Fruit fly (Drosophila melanogaster) whole organism, prepupa: ENCODE measurements around the gene dmrt99B.

Experiments used
- CG10631 ChIP-seq: fragments of 200-800 bp; sonication (Bioruptor generic); optimal IDR thresholded peaks from 2 replicates; lab custom pipeline; 2016; ENCODE audit warnings: missing biosample characterization, missing genetic modification characterization
- CG10669 ChIP-seq: fragments of 200-800 bp; sonication (Bioruptor generic); optimal IDR thresholded peaks from 3 replicates; lab custom pipeline; 2018; ENCODE audit warnings: missing biosample characterization, mild to moderate bottlenecking, missing genetic modification characterization, moderate library complexity
- CG11294 ChIP-seq: fragments of 200-800 bp; sonication (Bioruptor generic); IDR thresholded peaks from 2 replicates; pipeline ENCODE4 v1.3.6; 2022; ENCODE audit warnings: missing biosample characterization, missing genetic modification characterization
- CG11762 ChIP-seq: fragments of 200-800 bp; sonication (Bioruptor generic); optimal IDR thresholded peaks from 3 replicates; lab custom pipeline; 2016; ENCODE audit warnings: missing biosample characterization, missing genetic modification characterization; ENCODE audit not compliant: insufficient read depth
- CG15336 ChIP-seq: fragments of 200-800 bp; sonication (Bioruptor generic); IDR thresholded peaks from 2 replicates; pipeline ENCODE4 v1.3.6; 2022; ENCODE audit warnings: missing biosample characterization, missing genetic modification characterization
- CG1621 ChIP-seq: fragments of 200-800 bp; sonication (Bioruptor generic); optimal IDR thresholded peaks from 3 replicates; lab custom pipeline; 2018; ENCODE audit warnings: missing biosample characterization, mild to moderate bottlenecking, missing genetic modification characterization
- CG16779 ChIP-seq: fragments of 200-800 bp; sonication (Bioruptor generic); optimal IDR thresholded peaks from 3 replicates; lab custom pipeline; 2017; ENCODE audit warnings: missing biosample characterization, mild to moderate bottlenecking, missing genetic modification characterization
- CG3032 ChIP-seq: fragments of 200-800 bp; optimal IDR thresholded peaks from 2 replicates; lab custom pipeline; 2019; ENCODE audit warnings: missing biosample characterization, mild to moderate bottlenecking, missing genetic modification characterization, moderate library complexity
- CG32006 ChIP-seq: fragments of 200-800 bp; sonication (Bioruptor generic); optimal IDR thresholded peaks from 3 replicates; lab custom pipeline; 2017; ENCODE audit warnings: missing biosample characterization, mild to moderate bottlenecking, missing genetic modification characterization
- CG34406 ChIP-seq: fragments of 200-800 bp; sonication (Bioruptor generic); optimal IDR thresholded peaks from 3 replicates; lab custom pipeline; 2016; ENCODE audit warnings: missing biosample characterization, missing genetic modification characterization
- CG3919 ChIP-seq: fragments of 200-800 bp; sonication (Bioruptor generic); optimal IDR thresholded peaks from 3 replicates; lab custom pipeline; 2016; ENCODE audit warnings: missing biosample characterization, missing genetic modification characterization
- CG4318 ChIP-seq: fragments of 200-800 bp; sonication (Bioruptor generic); optimal IDR thresholded peaks from 3 replicates; lab custom pipeline; 2017; ENCODE audit warnings: missing biosample characterization, mild to moderate bottlenecking, missing genetic modification characterization
- CG6163 ChIP-seq: fragments of 200-800 bp; sonication (Bioruptor generic); IDR thresholded peaks from 3 replicates; pipeline ENCODE4 v1.3.6; 2022; ENCODE audit warnings: missing biosample characterization, missing genetic modification characterization
- CG6276 ChIP-seq: fragments of 200-800 bp; sonication (Bioruptor generic); optimal IDR thresholded peaks from 2 replicates; lab custom pipeline; 2017; ENCODE audit warnings: missing biosample characterization, mild to moderate bottlenecking, missing genetic modification characterization
- CG6792 ChIP-seq: fragments of 200-800 bp; sonication (Bioruptor generic); optimal IDR thresholded peaks from 3 replicates; lab custom pipeline; 2016; ENCODE audit warnings: missing biosample characterization, missing genetic modification characterization
- CG6854 ChIP-seq: fragments of 200-800 bp; sonication (Bioruptor generic); optimal IDR thresholded peaks from 2 replicates; lab custom pipeline; 2017; ENCODE audit warnings: missing biosample characterization, mild to moderate bottlenecking, missing genetic modification characterization
- CG8119 ChIP-seq: fragments of 200-800 bp; sonication (Bioruptor generic); IDR thresholded peaks from 3 replicates; pipeline ENCODE4 v1.3.6; 2022; ENCODE audit warnings: missing biosample characterization, missing genetic modification characterization
- CG8632 ChIP-seq: fragments of 200-800 bp; sonication (Bioruptor generic); optimal IDR thresholded peaks from 3 replicates; lab custom pipeline; 2016; ENCODE audit warnings: missing biosample characterization, missing genetic modification characterization
- Eip75B ChIP-seq: fragments of 200-800 bp; sonication (Bioruptor generic); optimal IDR thresholded peaks from 3 replicates; lab custom pipeline; 2016; ENCODE audit warnings: missing biosample characterization, missing genetic modification characterization
- Eip78C ChIP-seq: fragments of 200-800 bp; sonication (Bioruptor generic); peaks from one replicate; lab custom pipeline; 2016; ENCODE audit warnings: missing biosample characterization, missing genetic modification characterization
- Eip93F ChIP-seq: fragments of 200-800 bp; sonication (Bioruptor generic); optimal IDR thresholded peaks from 2 replicates; lab custom pipeline; 2016; ENCODE audit warnings: missing biosample characterization, mild to moderate bottlenecking, missing genetic modification characterization
- Ets96B ChIP-seq: fragments of 200-800 bp; optimal IDR thresholded peaks from 2 replicates; lab custom pipeline; 2019; ENCODE audit warnings: missing biosample characterization, mild to moderate bottlenecking, missing genetic modification characterization, moderate library complexity
- Gug ChIP-seq: fragments of 200-800 bp; sonication (Bioruptor generic); IDR thresholded peaks from 2 replicates; pipeline ENCODE4 v1.3.6; 2022; ENCODE audit warnings: missing biosample characterization, missing genetic modification characterization
- Hr38 ChIP-seq: sonication (Bioruptor generic); optimal IDR thresholded peaks from 2 replicates; lab custom pipeline; 2016; ENCODE audit warnings: missing biosample characterization, missing genetic modification characterization
- Hr39 ChIP-seq: fragments of 200-800 bp; sonication (Bioruptor generic); optimal IDR thresholded peaks from 2 replicates; lab custom pipeline; 2016; ENCODE audit warnings: missing biosample characterization, missing genetic modification characterization
- Hr4 ChIP-seq: fragments of 200-800 bp; sonication (Bioruptor generic); optimal IDR thresholded peaks from 3 replicates; lab custom pipeline; 2016; ENCODE audit warnings: missing biosample characterization, missing genetic modification characterization
- Lpt ChIP-seq: fragments of 200-800 bp; sonication (Bioruptor generic); optimal IDR thresholded peaks from 3 replicates; lab custom pipeline; 2016; ENCODE audit warnings: missing biosample characterization, missing genetic modification characterization
- OdsH ChIP-seq: fragments of 200-800 bp; sonication (Bioruptor generic); optimal IDR thresholded peaks from 3 replicates; lab custom pipeline; 2016; ENCODE audit warnings: missing biosample characterization, missing genetic modification characterization
- Smox ChIP-seq: fragments of 200-800 bp; sonication (Bioruptor generic); optimal IDR thresholded peaks from 3 replicates; lab custom pipeline; 2016; ENCODE audit warnings: missing biosample characterization, missing genetic modification characterization
- Sox15 ChIP-seq: fragments of 200-800 bp; sonication (Bioruptor generic); optimal IDR thresholded peaks from 3 replicates; lab custom pipeline; 2016; ENCODE audit warnings: missing biosample characterization, missing genetic modification characterization
- achi ChIP-seq: fragments of 200-800 bp; sonication (Bioruptor generic); optimal IDR thresholded peaks from 3 replicates; lab custom pipeline; 2016; ENCODE audit warnings: missing biosample characterization, missing genetic modification characterization
- acj6 ChIP-seq: fragments of 200-800 bp; sonication (Bioruptor generic); optimal IDR thresholded peaks from 3 replicates; lab custom pipeline; 2016; ENCODE audit warnings: missing biosample characterization, missing genetic modification characterization
- dac ChIP-seq: fragments of 200-800 bp; sonication (Bioruptor generic); optimal IDR thresholded peaks from 2 replicates; lab custom pipeline; 2017; ENCODE audit warnings: missing biosample characterization, mild to moderate bottlenecking, missing genetic modification characterization
- dsx ChIP-seq: fragments of 200-800 bp; optimal IDR thresholded peaks from 3 replicates; lab custom pipeline; 2019; ENCODE audit warnings: missing biosample characterization, mild to moderate bottlenecking, missing genetic modification characterization, moderate library complexity; ENCODE audit not compliant: poor library complexity, severe bottlenecking
- eg ChIP-seq: fragments of 200-800 bp; sonication (Bioruptor generic); IDR thresholded peaks from 3 replicates; pipeline ENCODE4 v1.3.6; 2022; ENCODE audit warnings: missing biosample characterization, missing genetic modification characterization
- fd59A ChIP-seq: fragments of 200-800 bp; sonication (Bioruptor generic); optimal IDR thresholded peaks from 2 replicates; lab custom pipeline; 2017; ENCODE audit warnings: missing biosample characterization, mild to moderate bottlenecking, missing genetic modification characterization, missing genetic modification reagents
- fd85E ChIP-seq: fragments of 200-800 bp; sonication (Bioruptor generic); optimal IDR thresholded peaks from 3 replicates; lab custom pipeline; 2016; ENCODE audit warnings: missing biosample characterization, missing genetic modification characterization
- fkh ChIP-seq: fragments of 200-800 bp; sonication (Bioruptor generic); optimal IDR thresholded peaks from 3 replicates; lab custom pipeline; 2017; ENCODE audit warnings: missing biosample characterization, mild to moderate bottlenecking, missing genetic modification characterization, moderate library complexity
- lz ChIP-seq: fragments of 200-800 bp; sonication (Bioruptor generic); optimal IDR thresholded peaks from 3 replicates; lab custom pipeline; 2016; ENCODE audit warnings: missing biosample characterization, missing genetic modification characterization
- salr ChIP-seq, 2 experiments: fragments of 200-800 bp; sonication (Bioruptor generic); optimal IDR thresholded peaks; 3 replicates each; lab custom pipeline; 2016 to 2018; ENCODE audit warnings: missing biosample characterization in 2 of 2, missing genetic modification characterization in 2 of 2, mild to moderate bottlenecking in 1 of 2
- spab ChIP-seq: fragments of 200-800 bp; sonication (Bioruptor generic); optimal IDR thresholded peaks from 2 replicates; lab custom pipeline; 2017; ENCODE audit warnings: missing biosample characterization, mild to moderate bottlenecking, missing genetic modification characterization, missing genetic modification reagents
- svp ChIP-seq: fragments of 200-800 bp; sonication (Bioruptor generic); peaks from one replicate; lab custom pipeline; 2016; ENCODE audit warnings: missing biosample characterization, missing genetic modification characterization
- topi ChIP-seq: fragments of 200-800 bp; sonication (Bioruptor generic); optimal IDR thresholded peaks from 3 replicates; lab custom pipeline; 2016; ENCODE audit warnings: missing biosample characterization, missing genetic modification characterization
- vri ChIP-seq: fragments of 200-800 bp; sonication (Bioruptor generic); optimal IDR thresholded peaks from 3 replicates; lab custom pipeline; 2016; ENCODE audit warnings: missing biosample characterization, mild to moderate bottlenecking, missing genetic modification characterization

dmrt99B gene

dm6 chr3R:29716782-29717317, 24.5 kb downstream of the dmrt99B start, which contains the start of gene Obp99b (continued):
- TF ChIP-seq Smox (GFP tag; lab: Kevin White, UChicago) (peak; percentile 39), CG11762 (GFP tag; lab: Kevin White, UChicago) (peak; percentile 37), CG1621 (tag; lab: Kevin White, UChicago) (peak; percentile 68), spab (GFP tag; lab: Kevin White, UChicago) (peak; percentile 53), Hr39 (GFP tag; lab: Kevin White, UChicago) (peak; percentile 53), Hr4 (GFP tag; lab: Kevin White, UChicago) (peak; percentile 74), vri (GFP tag; lab: Kevin White, UChicago) (peak; percentile 53), CG3032 (tag; lab: Kevin White, UChicago) (peak; percentile 55), CG11294 (GFP tag; lab: Robert Waterston, UW) (peak; percentile 48; the same call in 1 of the 2 replicates), salr (GFP tag; optimal IDR thresholded peaks at IDR 0.05; lab: Kevin White, UChicago) (peak in 1 of 2 experiments; percentile 74), Hr38 (GFP tag; lab: Kevin White, UChicago) (no peak), fd85E (GFP tag; lab: Kevin White, UChicago) (no peak), CG34406 (peak; percentile 45), achi (peak; percentile 67), CG8632 (peak; percentile 39), Ets96B (peak; percentile 50), dac (peak; percentile 86)

- TF ChIP-seq CG15336, result peak; percentile 63
- peak; percentile 6 for TF ChIP-seq topi (GFP tag; lab: Kevin White, UChicago)
- peak; percentile 33; the same call in 1 of the 2 replicates for TF ChIP-seq CG11294 (GFP tag; lab: Robert Waterston, UW)
- peak; percentile 55 for TF ChIP-seq CG4318 (GFP tag; lab: Kevin White, UChicago)
- TF ChIP-seq dac, result peak; percentile 27
- TF ChIP-seq Sox15 (GFP tag; lab: Kevin White, UChicago), result no peak
- peak; percentile 76 for TF ChIP-seq eg (GFP tag; lab: Robert Waterston, UW)
- TF ChIP-seq CG3032 (tag; lab: Kevin White, UChicago), result peak; percentile 4
- no peak for TF ChIP-seq acj6 (GFP tag; lab: Kevin White, UChicago)
- TF ChIP-seq CG6276 (GFP tag; lab: Kevin White, UChicago), result peak; percentile 17
- peak; percentile 4 for TF ChIP-seq Hr39 (GFP tag; lab: Kevin White, UChicago)
- peak; percentile 15 for TF ChIP-seq achi
- no peak for TF ChIP-seq svp
- TF ChIP-seq OdsH (GFP tag; lab: Kevin White, UChicago), result peak; percentile 24
- TF ChIP-seq Hr4 (GFP tag; lab: Kevin White, UChicago), result peak; percentile 72
- peak; percentile 22 for TF ChIP-seq fkh
- TF ChIP-seq CG3919 (GFP tag; lab: Kevin White, UChicago), result peak; percentile 6
- TF ChIP-seq fd59A (GFP tag; lab: Kevin White, UChicago), result no peak
- TF ChIP-seq CG6854 (GFP tag; lab: Kevin White, UChicago), result no peak
- TF ChIP-seq Eip78C (GFP tag; lab: Kevin White, UChicago), result peak; percentile 5
- peak; percentile 45; the same call in 2 of the 3 replicates for TF ChIP-seq CG6163 (GFP tag; lab: Robert Waterston, UW)
- TF ChIP-seq Lpt, result peak; percentile 24
- peak; percentile 47 for TF ChIP-seq CG32006 (GFP tag; lab: Kevin White, UChicago)
- peak; percentile 47 for TF ChIP-seq Gug (GFP tag; lab: Robert Waterston, UW)
- TF ChIP-seq CG8119 (GFP tag; lab: Robert Waterston, UW), result peak; percentile 57; the same call in 2 of the 3 replicates
- no peak for TF ChIP-seq vri (GFP tag; lab: Kevin White, UChicago)
Measured at dm6 chr3R:29717519-29717918, 25.1 kb downstream of the dmrt99B start.

dm6 chr3R:29718363-29718762, 26.0 kb downstream of the dmrt99B start, which contains the start of gene CG15506:
Gene CG15506 (plus strand): TSS chr3R:29718663.
- TF ChIP-seq eg (GFP tag; lab: Robert Waterston, UW) (0 out of 3 replicates have a peak, but pooled peaks have one; percentile 36), CG6276 (GFP tag; lab: Kevin White, UChicago) (no peak), CG11762 (GFP tag; lab: Kevin White, UChicago) (no peak), Smox (GFP tag; lab: Kevin White, UChicago) (no peak), Hr39 (GFP tag; lab: Kevin White, UChicago) (no peak), Eip75B (GFP tag; lab: Kevin White, UChicago) (no peak), CG16779 (tag; lab: Kevin White, UChicago) (no peak), lz (GFP tag; lab: Kevin White, UChicago) (no peak), topi (GFP tag; lab: Kevin White, UChicago) (no peak), CG6792 (GFP tag; lab: Kevin White, UChicago) (no peak), CG10669 (GFP tag; lab: Kevin White, UChicago) (no peak), Eip93F (GFP tag; lab: Kevin White, UChicago) (no peak), CG15336 (0 out of 2 replicates have a peak, but pooled peaks have one; percentile 7), CG10631 (no peak), CG3919 (GFP tag; lab: Kevin White, UChicago) (no peak), CG1621 (tag; lab: Kevin White, UChicago) (no peak), CG8119 (GFP tag; lab: Robert Waterston, UW) (0 out of 3 replicates have a peak, but pooled peaks have one; percentile 25), dac (no peak), dsx (GFP tag; lab: Kevin White, UChicago) (no peak), fkh (no peak), CG6163 (GFP tag; lab: Robert Waterston, UW) (0 out of 3 replicates have a peak, but pooled peaks have one; percentile 11), acj6 (GFP tag; lab: Kevin White, UChicago) (no peak)
